Worm (Caenorhabditis elegans) whole organism, L4/young adult: ENCODE data around the gene nhr-53.
"Not testable (repeated sequence)": the region's sequence is repeated elsewhere in the genome, so short reads cannot be mapped to it uniquely, and the experiment has no call there.

ENCODE experiments used
- W03F9.2 ChIP-seq: fragments of 150-350 bp; optimal IDR thresholded peaks from 2 replicates; lab custom pipeline; 2014; ENCODE audit warnings: missing biosample characterization, missing genetic modification characterization
- dao-5 ChIP-seq: sonication (generic microtip); optimal IDR thresholded peaks from 2 replicates; lab custom pipeline; 2016; ENCODE audit warnings: missing genotype, missing genetic modification characterization, moderate library complexity, missing compliant biosample characterization
- him-1 ChIP-seq: sonication (generic microtip); optimal IDR thresholded peaks from 2 replicates; lab custom pipeline; 2016; ENCODE audit warnings: missing genotype, missing genetic modification reagents, missing genetic modification characterization, missing compliant biosample characterization

nhr-53 gene

DNA sequence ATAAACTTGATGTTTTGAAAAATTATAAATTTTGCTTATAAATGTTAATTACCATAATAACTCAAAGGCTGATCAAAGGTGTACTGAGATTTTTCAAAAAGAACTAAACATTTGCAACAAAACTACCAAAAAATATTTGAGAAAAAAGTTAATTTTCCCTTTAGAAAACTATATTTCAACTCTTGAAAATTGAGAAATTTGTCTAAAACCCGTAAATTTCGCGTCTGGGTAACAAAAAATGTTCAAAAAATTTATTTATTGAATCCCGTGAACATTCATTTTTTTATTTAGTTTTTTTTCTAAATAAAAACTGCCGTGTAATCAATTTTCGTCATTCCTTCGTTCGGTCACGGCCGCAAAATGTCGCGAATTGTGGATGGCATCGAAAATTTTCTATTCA, 32.0 kb downstream of the nhr-53 start, which contains the start of gene K06B4.15:
TSS of gene K06B4.15 (plus strand) at position 301 of the 400 bp plus-strand sequence.
- TF ChIP-seq W03F9.2 (tag; lab: Kevin White, UChicago); him-1 (tag; lab: Kevin White, UChicago); dao-5: not testable (repeated sequence)

DNA sequence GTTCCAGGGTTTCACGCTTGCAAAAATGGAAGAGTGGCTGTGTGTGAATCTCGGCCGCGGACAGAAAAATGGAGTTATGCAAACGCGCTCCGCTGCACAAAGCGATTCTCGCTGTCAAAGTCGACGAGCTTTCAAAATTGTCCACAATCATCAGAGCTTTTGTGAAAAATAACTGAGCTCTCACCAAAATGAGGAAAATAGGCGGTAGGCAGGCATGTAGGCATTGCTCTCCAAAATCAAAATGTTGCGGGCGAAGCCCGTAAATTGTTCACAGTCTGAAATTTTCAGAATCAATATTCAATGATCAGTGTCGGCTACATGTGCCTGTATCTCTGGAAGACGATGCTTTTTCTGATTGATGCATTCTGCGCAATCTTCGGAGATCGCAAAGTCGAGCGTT, 33.3 kb downstream of the nhr-53 start, which contains the start of gene K06B4.4:
TSS of gene K06B4.4 (plus strand) at position 301 of the 400 bp plus-strand sequence.
- TF ChIP-seq dao-5 (no peak), W03F9.2 (tag; lab: Kevin White, UChicago) (no peak), him-1 (tag; lab: Kevin White, UChicago) (no peak)

ce11 chrV:15668200-15668599, 34.0 kb downstream of the nhr-53 start, which contains the start of gene F53E4.1:
Gene F53E4.1 (minus strand): TSS chrV:15668300.
- not testable (repeated sequence) for TF ChIP-seq W03F9.2 (tag; lab: Kevin White, UChicago); him-1 (tag; lab: Kevin White, UChicago); dao-5

- TF ChIP-seq dao-5 (no peak), W03F9.2 (tag; lab: Kevin White, UChicago) (no peak), him-1 (tag; lab: Kevin White, UChicago) (no peak)
Measured at ce11 chrV:15666718-15667117, 35.4 kb downstream of the nhr-53 start.

DNA sequence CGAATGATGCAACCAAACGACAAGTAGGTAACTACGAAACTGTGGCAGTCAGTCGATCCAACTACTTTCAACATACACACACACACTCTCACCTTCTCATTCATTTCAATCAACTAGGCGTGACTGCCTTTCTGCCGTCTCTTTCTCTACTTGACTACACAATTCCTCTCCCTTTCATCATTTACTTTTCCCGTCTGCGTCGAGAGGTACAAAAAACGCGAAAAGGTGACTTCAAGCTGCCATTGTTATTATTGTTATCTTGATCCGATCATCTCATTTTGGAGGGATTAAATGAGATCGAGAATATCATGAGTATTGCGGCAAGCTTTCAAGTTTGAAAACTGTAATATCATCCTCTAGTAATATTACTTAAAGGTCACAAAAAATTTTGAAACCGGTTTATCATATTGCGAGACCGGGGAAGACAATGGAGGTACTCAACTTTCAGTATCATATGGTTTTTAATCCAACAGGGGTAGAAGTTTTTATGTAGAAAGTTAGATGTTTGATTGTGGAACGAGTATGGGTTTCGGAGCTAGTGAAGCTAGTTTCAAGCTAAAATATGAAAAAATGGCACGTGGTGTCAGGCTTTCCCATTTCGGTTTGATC, 38.0 kb downstream of the nhr-53 start:
- no peak for TF ChIP-seq him-1 (tag; lab: Kevin White, UChicago)
- TF ChIP-seq dao-5 = no peak
- TF ChIP-seq W03F9.2 (tag; lab: Kevin White, UChicago) = no peak

DNA sequence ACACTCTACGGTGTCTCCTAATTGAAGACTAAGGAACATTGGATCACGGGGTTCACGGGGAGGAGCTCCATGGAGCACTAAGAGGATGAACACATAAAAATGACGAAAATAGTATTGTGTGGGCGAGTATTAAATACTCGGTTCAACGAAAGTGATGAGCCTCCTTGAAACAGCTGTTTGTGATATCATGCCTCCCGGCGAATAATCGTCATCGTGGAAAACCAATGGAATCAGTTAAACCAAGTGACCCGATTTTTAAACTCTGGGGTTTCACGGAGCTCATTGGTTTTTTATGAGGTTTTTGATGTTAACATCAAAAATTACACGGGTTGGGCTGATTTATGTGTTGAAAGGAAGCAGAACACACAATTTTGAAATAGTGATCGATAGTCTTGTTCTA, 40.6 kb downstream of the nhr-53 start:
- no peak for TF ChIP-seq dao-5
- TF ChIP-seq him-1 (tag; lab: Kevin White, UChicago) = no peak

DNA sequence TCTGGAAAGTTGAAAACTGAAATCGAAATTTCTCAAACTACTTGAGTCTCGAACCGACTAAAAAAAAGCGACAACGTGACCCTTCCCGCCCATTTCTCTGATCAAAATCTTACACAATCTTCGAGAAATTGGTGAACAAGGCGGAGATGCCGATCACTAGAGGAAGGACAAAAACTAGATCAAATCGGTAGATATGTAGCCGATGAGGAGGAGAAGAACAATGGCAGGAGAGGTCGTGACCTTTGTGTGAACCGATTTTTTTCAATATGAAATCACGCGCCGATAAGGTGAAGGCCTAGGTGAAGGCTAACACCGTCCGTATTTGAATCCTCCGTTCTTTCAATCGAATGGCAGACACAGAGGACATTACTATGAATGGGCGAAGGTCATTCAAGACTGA, 41.2 kb downstream of the nhr-53 start:
- no peak for TF ChIP-seq dao-5
- no peak for TF ChIP-seq him-1 (tag; lab: Kevin White, UChicago)
- no peak for TF ChIP-seq W03F9.2 (tag; lab: Kevin White, UChicago)

- no peak for TF ChIP-seq W03F9.2 (tag; lab: Kevin White, UChicago)
- TF ChIP-seq dao-5 = no peak
- TF ChIP-seq him-1 (tag; lab: Kevin White, UChicago) = no peak
Measured at ce11 chrV:15658262-15659060, 43.7 kb downstream of the nhr-53 start.

- no peak for TF ChIP-seq dao-5
- TF ChIP-seq him-1 (tag; lab: Kevin White, UChicago) = no peak
- no peak for TF ChIP-seq W03F9.2 (tag; lab: Kevin White, UChicago)
Measured at ce11 chrV:15654124-15654523, 48.0 kb downstream of the nhr-53 start, which contains the start of gene F53E4.2. Gene F53E4.2 (plus strand): TSS chrV:15654424.

- TF ChIP-seq him-1 (tag; lab: Kevin White, UChicago) = no peak
- TF ChIP-seq W03F9.2 (tag; lab: Kevin White, UChicago) = no peak
- TF ChIP-seq dao-5 = no peak
Measured at ce11 chrV:15652147-15652546, 50.0 kb downstream of the nhr-53 start.
